Fruit fly (Drosophila melanogaster): ENCODE results near the gene CG32263.
A peak's percentile ranks its signal among the peaks of the same experiment; 100 is the strongest.

CG32263 gene

DNA sequence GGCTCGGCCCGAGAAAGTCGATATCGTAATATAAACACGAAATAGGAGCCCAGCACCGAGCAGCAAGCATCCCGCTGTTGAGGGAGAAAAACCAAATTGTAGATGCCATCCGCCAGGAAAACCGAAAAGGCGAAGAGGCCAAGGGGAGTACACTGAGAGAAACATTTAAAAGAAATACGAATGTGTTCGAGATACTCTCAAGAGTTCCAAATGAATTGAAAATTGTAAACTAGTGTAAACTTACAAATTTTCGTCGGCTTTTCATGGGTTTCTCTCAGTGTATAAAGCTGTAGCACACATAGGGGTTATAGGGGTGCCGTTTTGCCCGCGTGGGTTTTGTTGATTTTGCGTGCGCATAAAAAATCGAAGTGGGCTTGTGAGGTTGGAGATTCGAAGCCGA, 8.2 kb downstream of the CG32263 start (continued):
- no peak for TF ChIP-seq hkb (optimal IDR thresholded peaks at IDR 0.05)
- TF ChIP-seq hkb (GFP tag; IDR thresholded peaks at IDR 0.05) = peak; percentile 87
- TF ChIP-seq CG3726 (GFP tag; IDR thresholded peaks at IDR 0.05) = no peak
- peak; percentile 64 for TF ChIP-seq Drgx (GFP tag; IDR thresholded peaks at IDR 0.05)
- peak; percentile 1 for TF ChIP-seq nerfin-1 (tag; optimal IDR thresholded peaks at IDR 0.05)
- TF ChIP-seq CG4424 (GFP tag; optimal IDR thresholded peaks at IDR 0.05) = peak; percentile 58
- 0 out of 2 replicates have a peak, but pooled peaks have one; percentile 36 for TF ChIP-seq CG17612 (GFP tag; IDR thresholded peaks at IDR 0.05)
- TF ChIP-seq ara (GFP tag; IDR thresholded peaks at IDR 0.05) = peak; percentile 6; the same call in 1 of the 2 replicates
- TF ChIP-seq p53 (GFP tag; optimal IDR thresholded peaks at IDR 0.05) = no peak
- peak; percentile 48 for TF ChIP-seq CG18262 (tag; optimal IDR thresholded peaks at IDR 0.05)
- peak; percentile 49 for TF ChIP-seq Dad (GFP tag; optimal IDR thresholded peaks at IDR 0.05)
- peak; percentile 92 for TF ChIP-seq B-H2 (GFP tag; optimal IDR thresholded peaks at IDR 0.05)
- peak; percentile 82 for TF ChIP-seq sens (GFP tag)
- TF ChIP-seq CG4328 (GFP tag; optimal IDR thresholded peaks at IDR 0.05) = no peak
- peak; percentile 26; the same call in 1 of the 2 replicates for TF ChIP-seq Dip2 (GFP tag; IDR thresholded peaks at IDR 0.05)
- TF ChIP-seq Doc3 (GFP tag; IDR thresholded peaks at IDR 0.05; ENCODE audit: partially characterized antibody) = no peak
- TF ChIP-seq CG4707 (GFP tag; optimal IDR thresholded peaks at IDR 0.05) = peak; percentile 21
- TF ChIP-seq CG11695 (GFP tag; IDR thresholded peaks at IDR 0.05) = peak; percentile 74
- peak; percentile 58 for TF ChIP-seq Rx (GFP tag; IDR thresholded peaks at IDR 0.05)
- peak; percentile 81 for TF ChIP-seq tgo (GFP tag; IDR thresholded peaks at IDR 0.05)
- TF ChIP-seq CG1602 (GFP tag; optimal IDR thresholded peaks at IDR 0.05) = peak; percentile 42
- TF ChIP-seq CG2678 (tag; optimal IDR thresholded peaks at IDR 0.05) = peak; percentile 76
- no peak for TF ChIP-seq Dll (GFP tag; IDR thresholded peaks at IDR 0.05; ENCODE audit: partially characterized antibody)
- peak; percentile 79 for TF ChIP-seq HLH3B (GFP tag; IDR thresholded peaks at IDR 0.05)
- no peak for TF ChIP-seq twi (tag; optimal IDR thresholded peaks at IDR 0.05)
- TF ChIP-seq pho (GFP tag; optimal IDR thresholded peaks at IDR 0.05) = peak; percentile 74
- peak; percentile 30 for TF ChIP-seq Ravus (GFP tag; IDR thresholded peaks at IDR 0.05)
- peak; percentile 73 for TF ChIP-seq CG8944 (GFP tag; optimal IDR thresholded peaks at IDR 0.05)
- peak; percentile 34 for TF ChIP-seq mirr (GFP tag; optimal IDR thresholded peaks at IDR 0.05)
- TF ChIP-seq CG10959 (GFP tag; IDR thresholded peaks at IDR 0.05) = peak; percentile 26; the same call in 1 of the 2 replicates
- peak; percentile 19 for TF ChIP-seq gro (GFP tag; optimal IDR thresholded peaks at IDR 0.05)
- TF ChIP-seq D19B (GFP tag; optimal IDR thresholded peaks at IDR 0.05) = peak; percentile 40
- peak; percentile 57 for TF ChIP-seq ttk (GFP tag; IDR thresholded peaks at IDR 0.05)
- peak; percentile 70 for TF ChIP-seq cwo (GFP tag; optimal IDR thresholded peaks at IDR 0.05)
- peak; percentile 79 for TF ChIP-seq CG10209 (GFP tag; optimal IDR thresholded peaks at IDR 0.05)
- TF ChIP-seq CG12769 (tag; optimal IDR thresholded peaks at IDR 0.05) = peak; percentile 92
- TF ChIP-seq tup (GFP tag; optimal IDR thresholded peaks at IDR 0.05) = peak; percentile 71
- peak; percentile 73 for TF ChIP-seq CG14050 (GFP tag; IDR thresholded peaks at IDR 0.05)
- TF ChIP-seq ci (GFP tag; IDR thresholded peaks at IDR 0.05) = peak; percentile 90
- no peak for TF ChIP-seq Bgb (GFP tag; IDR thresholded peaks at IDR 0.05; ENCODE audit: partially characterized antibody)
- TF ChIP-seq CG31224 (GFP tag; IDR thresholded peaks at IDR 0.05) = peak; percentile 85
- peak; percentile 64; the same call in 1 of the 3 replicates for TF ChIP-seq otp (GFP tag; IDR thresholded peaks at IDR 0.05)
- TF ChIP-seq Fer2 (tag; optimal IDR thresholded peaks at IDR 0.05) = peak; percentile 19
- TF ChIP-seq CG7271 (tag; optimal IDR thresholded peaks at IDR 0.05) = no peak
- peak; percentile 78 for TF ChIP-seq CG12391 (tag; optimal IDR thresholded peaks at IDR 0.05)
- TF ChIP-seq Vsx1 (GFP tag; optimal IDR thresholded peaks at IDR 0.05) = peak; percentile 20
- peak; percentile 55 for TF ChIP-seq CG12744 (GFP tag; optimal IDR thresholded peaks at IDR 0.05)
- no peak for TF ChIP-seq Asciz (GFP tag; optimal IDR thresholded peaks at IDR 0.05)
- TF ChIP-seq Camta (GFP tag; optimal IDR thresholded peaks at IDR 0.05) = peak; percentile 0
- no peak for TF ChIP-seq CG3407 (GFP tag; optimal IDR thresholded peaks at IDR 0.05)
- TF ChIP-seq CG14667 (GFP tag; IDR thresholded peaks at IDR 0.05) = peak; percentile 61
- TF ChIP-seq CG4404 (GFP tag; IDR thresholded peaks at IDR 0.05) = peak; percentile 58

Measured in whole organism, embryonic.